Worm (Caenorhabditis elegans) whole organism, mixed stage, embryonic: ENCODE results near the gene smut-1.
"Not testable (repeated sequence)": the region's sequence is repeated elsewhere in the genome, so short reads cannot be mapped to it uniquely, and the experiment has no call there.

Source experiments
- M03D4.4 ChIP-seq: sonication (generic microtip); optimal IDR thresholded peaks from 2 replicates; lab custom pipeline; 2017; ENCODE audit warnings: mild to moderate bottlenecking, missing genetic modification characterization, missing compliant biosample characterization
- bed-3 ChIP-seq: fragments of 200-800 bp; sonication (Bioruptor generic); optimal IDR thresholded peaks from 3 replicates; lab custom pipeline; 2018; ENCODE audit warnings: mild to moderate bottlenecking, missing genetic modification characterization, moderate library complexity, missing compliant biosample characterization
- blmp-1 ChIP-seq: fragments of 150-350 bp; optimal IDR thresholded peaks from 2 replicates; lab custom pipeline; 2014; ENCODE audit warnings: missing biosample characterization, missing genetic modification characterization
- ceh-39 ChIP-seq: fragments of 150-350 bp; optimal IDR thresholded peaks from 2 replicates; lab custom pipeline; 2014; ENCODE audit warnings: missing biosample characterization, missing genetic modification characterization
- ceh-43 ChIP-seq: fragments of 200-800 bp; sonication (Bioruptor generic); optimal IDR thresholded peaks from 2 replicates; lab custom pipeline; 2018; ENCODE audit warnings: mild to moderate bottlenecking, missing genetic modification characterization, moderate library complexity, missing compliant biosample characterization
- ceh-83 ChIP-seq: fragments of 200-800 bp; sonication (Bioruptor generic); optimal IDR thresholded peaks from 2 replicates; lab custom pipeline; 2018; ENCODE audit warnings: mild to moderate bottlenecking, missing genetic modification characterization, missing compliant biosample characterization
- ces-1 ChIP-seq: fragments of 150-350 bp; optimal IDR thresholded peaks from 2 replicates; lab custom pipeline; 2014; ENCODE audit warnings: missing biosample characterization, missing genetic modification reagents, missing genetic modification characterization
- cnd-1 ChIP-seq: fragments of 200-800 bp; sonication (Bioruptor generic); optimal IDR thresholded peaks from 2 replicates; lab custom pipeline; 2018; ENCODE audit warnings: mild to moderate bottlenecking, missing genetic modification characterization, missing compliant biosample characterization
- drap-1 ChIP-seq: fragments of 200-800 bp; sonication (Bioruptor generic); optimal IDR thresholded peaks from 3 replicates; lab custom pipeline; 2018; ENCODE audit warnings: mild to moderate bottlenecking, missing genetic modification characterization, missing compliant biosample characterization
- elt-1 ChIP-seq: sonication (generic microtip); optimal IDR thresholded peaks from 2 replicates; lab custom pipeline; 2017; ENCODE audit warnings: missing genetic modification characterization, mild to moderate bottlenecking, missing compliant biosample characterization, antibody characterized with exemption, moderate library complexity, borderline replicate concordance; ENCODE audit not compliant: insufficient read depth
- elt-3 ChIP-seq: fragments of 150-350 bp; optimal IDR thresholded peaks from 2 replicates; lab custom pipeline; 2014; ENCODE audit warnings: missing biosample characterization, missing genetic modification characterization
- hlh-1 ChIP-seq: fragments of 150-350 bp; optimal IDR thresholded peaks from 2 replicates; lab custom pipeline; 2014; ENCODE audit warnings: missing biosample characterization, missing genetic modification reagents, missing genetic modification characterization
- lin-13 ChIP-seq: fragments of 150-350 bp; optimal IDR thresholded peaks from 2 replicates; lab custom pipeline; 2014; ENCODE audit warnings: missing biosample characterization, missing genetic modification characterization
- lin-32 ChIP-seq: fragments of 200-800 bp; sonication (Bioruptor generic); optimal IDR thresholded peaks from 2 replicates; lab custom pipeline; 2018; ENCODE audit warnings: mild to moderate bottlenecking, missing genetic modification characterization, missing compliant biosample characterization
- mab-5 ChIP-seq: fragments of 150-350 bp; optimal IDR thresholded peaks from 2 replicates; lab custom pipeline; 2014; ENCODE audit warnings: missing biosample characterization, missing genetic modification characterization
- mep-1 ChIP-seq: fragments of 150-350 bp; optimal IDR thresholded peaks from 2 replicates; lab custom pipeline; 2017; ENCODE audit warnings: missing biosample characterization, missing genetic modification reagents, missing genetic modification characterization, inconsistent platforms
- mls-2 ChIP-seq: sonication (generic microtip); optimal IDR thresholded peaks from 2 replicates; lab custom pipeline; 2016; ENCODE audit warnings: mild to moderate bottlenecking, missing genetic modification characterization, moderate library complexity, missing compliant biosample characterization
- nhr-12 ChIP-seq: fragments of 150-350 bp; optimal IDR thresholded peaks from 2 replicates; lab custom pipeline; 2014; ENCODE audit warnings: missing biosample characterization, missing genetic modification characterization
- nhr-237 ChIP-seq: fragments of 150-350 bp; optimal IDR thresholded peaks from 2 replicates; lab custom pipeline; 2014; ENCODE audit warnings: missing biosample characterization, missing genetic modification characterization
- nhr-28 ChIP-seq: fragments of 150-350 bp; optimal IDR thresholded peaks from 2 replicates; lab custom pipeline; 2014; ENCODE audit warnings: missing biosample characterization, missing genetic modification characterization
- nhr-76 ChIP-seq: sonication (generic microtip); optimal IDR thresholded peaks from 2 replicates; lab custom pipeline; 2017; ENCODE audit warnings: missing biosample characterization, missing genetic modification characterization
- pha-4 ChIP-seq: fragments of 150-350 bp; optimal IDR thresholded peaks from 2 replicates; lab custom pipeline; 2018; ENCODE audit warnings: missing biosample characterization, missing genetic modification reagents, missing genetic modification characterization
- sem-2 ChIP-seq: fragments of 200-800 bp; sonication (Bioruptor generic); optimal IDR thresholded peaks from 2 replicates; lab custom pipeline; 2018; ENCODE audit warnings: mild to moderate bottlenecking, missing genetic modification characterization, missing compliant biosample characterization
- snpc-4 ChIP-seq: fragments of 150-350 bp; optimal IDR thresholded peaks from 2 replicates; lab custom pipeline; 2014; ENCODE audit warnings: missing biosample characterization, missing genetic modification characterization
- sptf-1 ChIP-seq: sonication (generic microtip); optimal IDR thresholded peaks from 2 replicates; lab custom pipeline; 2017; ENCODE audit warnings: mild to moderate bottlenecking, missing genetic modification characterization, moderate library complexity, missing compliant biosample characterization
- unc-120 ChIP-seq: sonication (generic microtip); optimal IDR thresholded peaks from 2 replicates; lab custom pipeline; 2017; ENCODE audit warnings: missing genetic modification characterization, missing compliant biosample characterization; ENCODE audit not compliant: poor library complexity, severe bottlenecking
- unc-39 ChIP-seq: fragments of 150-350 bp; optimal IDR thresholded peaks from 2 replicates; lab custom pipeline; 2014; ENCODE audit warnings: missing biosample characterization, missing genetic modification characterization
- unc-62 ChIP-seq: fragments of 150-350 bp; optimal IDR thresholded peaks from 2 replicates; lab custom pipeline; 2014; ENCODE audit warnings: missing biosample characterization, missing genetic modification reagents, missing genetic modification characterization
- zip-8 ChIP-seq: fragments of 150-350 bp; optimal IDR thresholded peaks from 2 replicates; lab custom pipeline; 2014; ENCODE audit warnings: missing biosample characterization, missing genetic modification characterization
- ztf-11 ChIP-seq: fragments of 150-350 bp; optimal IDR thresholded peaks from 2 replicates; lab custom pipeline; 2014; ENCODE audit warnings: missing biosample characterization, missing genetic modification characterization

smut-1 gene

DNA sequence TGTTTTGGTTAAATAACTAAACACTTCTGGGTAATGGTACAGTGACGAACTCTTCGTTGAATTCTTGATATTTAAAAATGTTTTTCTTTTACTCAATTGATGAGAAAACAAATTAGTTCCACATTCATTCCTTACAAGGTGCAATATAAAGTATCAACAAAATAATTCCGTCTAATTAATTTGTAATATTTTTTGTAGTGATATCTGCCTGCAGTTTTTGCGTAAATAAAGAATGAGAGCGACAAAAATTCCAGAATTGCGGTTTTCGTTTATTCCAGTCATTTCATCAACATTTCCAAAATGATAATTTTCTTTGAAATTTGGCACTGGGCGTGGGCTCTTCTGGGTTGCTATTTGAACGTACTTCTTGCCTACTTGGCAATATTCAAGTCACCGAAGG is 41.6 kb upstream of the smut-1 start, which contains the start of gene srd-20:
Gene srd-20, plus strand, starts transcription at position 301 of the 400 bp plus-strand sequence.
- TF ChIP-seq cnd-1 (no peak), ceh-43 (GFP tag; lab: Kevin White, UChicago) (no peak)

DNA sequence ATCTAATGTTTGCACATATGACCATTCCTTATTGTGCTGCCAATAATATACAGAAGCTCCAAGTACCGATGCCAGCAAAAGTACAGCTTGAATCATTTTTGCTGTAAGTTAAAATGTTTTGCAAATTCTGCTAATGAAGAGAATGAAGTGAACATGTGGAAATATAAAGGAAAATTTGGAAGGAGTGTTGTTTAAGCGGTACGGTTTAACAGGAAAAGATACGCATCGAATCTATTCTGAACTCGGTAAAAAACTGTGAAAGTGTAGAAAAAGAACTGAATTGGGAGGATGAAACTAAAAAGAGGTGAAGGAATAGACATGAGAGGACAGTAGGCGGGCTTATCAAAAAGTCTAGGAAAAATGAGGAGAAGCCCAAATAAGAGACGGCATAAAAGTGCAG is 33.6 kb upstream of the smut-1 start, which contains the start of gene Y38A10A.2:
Gene Y38A10A.2, minus strand, starts transcription at position 101 of the 400 bp plus-strand sequence.
- no peak for TF ChIP-seq ces-1 (GFP tag; lab: Kevin White, UChicago)
- TF ChIP-seq mls-2 (tag; lab: Kevin White, UChicago) = no peak
- no peak for TF ChIP-seq mab-5

DNA sequence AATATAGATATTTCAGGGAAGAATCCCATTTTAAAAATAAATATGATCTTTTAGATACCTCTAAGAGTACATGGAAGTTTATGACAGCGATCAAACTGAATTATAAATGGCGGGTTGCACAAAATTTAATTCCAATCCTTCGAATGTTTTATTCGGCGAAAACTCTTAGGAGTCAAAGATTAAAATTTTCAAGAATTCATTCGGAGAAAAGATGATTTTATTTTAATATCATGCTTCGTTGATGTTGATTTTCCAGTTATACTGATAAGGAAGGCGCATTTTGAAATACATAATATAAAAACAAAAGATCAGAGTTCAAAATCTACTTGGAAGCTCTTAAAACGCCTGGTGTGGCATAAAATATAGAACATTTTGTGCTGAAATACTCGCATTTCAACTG is 29.8 kb upstream of the smut-1 start, which contains the start of gene srh-10:
Gene srh-10, minus strand, starts transcription at position 29 of the 400 bp plus-strand sequence.
- TF ChIP-seq pha-4 (tag; lab: Kevin White, UChicago) (no peak), ceh-43 (GFP tag; lab: Kevin White, UChicago) (no peak), cnd-1 (no peak), ceh-39 (no peak), blmp-1 (tag; lab: Kevin White, UChicago) (no peak), elt-1 (tag; lab: Kevin White, UChicago) (no peak), drap-1 (no peak), mep-1 (tag; lab: Kevin White, UChicago) (no peak), M03D4.4 (tag; lab: Kevin White, UChicago) (no peak), unc-120 (tag; lab: Kevin White, UChicago) (no peak), unc-62 (GFP tag; lab: Kevin White, UChicago) (no peak), nhr-76 (no peak), nhr-237 (no peak), sptf-1 (no peak), mls-2 (tag; lab: Kevin White, UChicago) (no peak), bed-3 (GFP tag; lab: Kevin White, UChicago) (no peak)

DNA sequence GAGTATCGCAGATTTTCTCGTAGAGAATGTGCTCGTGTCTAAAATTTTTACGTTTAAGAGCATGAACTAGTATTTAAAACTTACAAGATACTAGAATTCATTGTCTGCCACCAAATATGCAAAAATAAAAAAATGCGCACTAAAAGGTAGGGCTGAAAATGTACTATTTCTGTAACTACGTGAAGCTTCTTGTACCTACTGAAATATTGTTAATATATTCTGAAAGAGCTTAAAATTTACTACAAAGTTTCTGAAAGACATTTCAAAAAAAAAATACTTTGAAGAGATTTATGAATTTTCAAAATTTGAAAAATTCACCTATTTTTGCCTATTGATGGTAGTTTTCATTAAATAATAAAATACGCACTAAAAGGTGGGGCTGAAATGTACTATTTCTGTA is 26.9 kb upstream of the smut-1 start, which contains the start of gene fbxa-214:
Gene fbxa-214, minus strand, starts transcription at position 101 of the 400 bp plus-strand sequence.
- TF ChIP-seq snpc-4 (tag; lab: Kevin White, UChicago); nhr-76; ceh-83 (GFP tag; lab: Kevin White, UChicago): not testable (repeated sequence)

ce11 chrV:6095829-6096228 is 1.1 kb upstream of the smut-1 start, which contains the start of gene Y38A10A.7:
TSS of gene Y38A10A.7 (plus strand) at chrV:6096197.
- TF ChIP-seq mls-2 (tag; lab: Kevin White, UChicago) = no peak

ce11 chrV:6098755-6099155 is 1.9 kb downstream of the smut-1 start:
- peak; percentile 18 for TF ChIP-seq mls-2 (tag; lab: Kevin White, UChicago)
- peak; percentile 48 for TF ChIP-seq ces-1 (GFP tag; lab: Kevin White, UChicago)
- TF ChIP-seq sem-2 (GFP tag; lab: Kevin White, UChicago) = no peak
- no peak for TF ChIP-seq zip-8

ce11 chrV:6099634-6100033 is 2.7 kb downstream of the smut-1 start:
- no peak for TF ChIP-seq unc-120 (tag; lab: Kevin White, UChicago)
- no peak for TF ChIP-seq hlh-1 (tag; lab: Kevin White, UChicago)
- TF ChIP-seq unc-39 (tag; lab: Kevin White, UChicago) = no peak
- no peak for TF ChIP-seq ztf-11 (tag; lab: Kevin White, UChicago)
- TF ChIP-seq unc-62 (GFP tag; lab: Kevin White, UChicago) = no peak
- TF ChIP-seq ces-1 (GFP tag; lab: Kevin White, UChicago) = no peak
- no peak for TF ChIP-seq nhr-28 (tag; lab: Kevin White, UChicago)
- no peak for TF ChIP-seq lin-32 (GFP tag; lab: Kevin White, UChicago)
- TF ChIP-seq lin-13 (tag; lab: Kevin White, UChicago) = no peak
- TF ChIP-seq mls-2 (tag; lab: Kevin White, UChicago) = no peak
- no peak for TF ChIP-seq pha-4 (tag; lab: Kevin White, UChicago)
- no peak for TF ChIP-seq snpc-4 (tag; lab: Kevin White, UChicago)
- TF ChIP-seq M03D4.4 (tag; lab: Kevin White, UChicago) = no peak
- no peak for TF ChIP-seq mep-1 (tag; lab: Kevin White, UChicago)
- TF ChIP-seq elt-3 (tag; lab: Kevin White, UChicago) = no peak
- no peak for TF ChIP-seq nhr-12 (tag; lab: Kevin White, UChicago)
- TF ChIP-seq nhr-76 = no peak
- no peak for TF ChIP-seq ceh-39
- TF ChIP-seq sem-2 (GFP tag; lab: Kevin White, UChicago) = no peak
- TF ChIP-seq blmp-1 (tag; lab: Kevin White, UChicago) = no peak
